Worm (Caenorhabditis elegans): ENCODE measurements around the gene K09G1.1.

DNA sequence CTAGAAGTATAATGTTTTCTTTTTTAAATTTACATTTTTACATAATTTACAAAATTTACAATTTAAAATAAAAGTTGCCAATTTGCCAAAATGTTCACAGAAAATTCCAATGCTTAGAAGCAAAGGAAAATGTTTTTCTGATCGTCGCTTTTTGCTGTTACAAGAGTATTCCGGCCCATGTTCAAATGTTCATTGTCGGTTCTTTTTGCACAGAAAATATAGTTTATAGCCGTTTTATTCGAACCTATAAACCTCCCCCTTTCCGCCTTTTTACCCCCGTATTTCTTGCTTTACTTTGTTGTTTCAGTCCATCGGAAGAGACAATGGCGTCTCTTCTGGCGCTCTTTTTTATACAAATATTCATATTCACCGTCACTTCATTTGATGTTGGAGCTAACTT is 48.7 kb upstream of the K09G1.1 start, which contains the start of gene tag-329:
- TF ChIP-seq tab-1 (GFP tag; IDR thresholded peaks at IDR 0.05) (no peak), cog-1 (tag; optimal IDR thresholded peaks at IDR 0.05) (no peak), flt-1 (GFP tag; IDR thresholded peaks at IDR 0.05) (no peak), ztf-29 (GFP tag; IDR thresholded peaks at IDR 0.05) (no peak), T22C8.4 (GFP tag; IDR thresholded peaks at IDR 0.05) (no peak)

Data from whole organism, midembryonic.